Worm (Caenorhabditis elegans): ENCODE results near the gene flp-3.

DNA sequence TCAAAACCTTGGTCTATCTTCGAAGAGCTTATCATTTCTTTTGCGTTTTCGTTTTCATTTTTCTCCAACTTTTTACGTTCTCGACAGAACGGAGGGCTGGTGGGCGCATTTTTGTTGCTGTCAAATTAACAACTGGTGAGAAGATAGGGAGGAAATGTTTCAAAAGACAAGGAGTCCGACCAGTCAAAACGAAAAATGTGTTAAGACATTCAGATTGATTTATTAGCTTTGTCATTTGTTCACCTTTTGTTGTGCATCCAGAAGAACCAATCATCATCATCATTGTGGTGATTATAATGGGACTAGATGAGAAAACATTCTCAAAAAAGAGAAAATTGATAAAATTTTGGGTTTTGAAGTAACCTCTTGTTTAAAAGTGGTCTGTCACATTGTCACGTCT lies 37.4 kb upstream of the flp-3 start:
- TF ChIP-seq blmp-1 (tag; optimal IDR thresholded peaks at IDR 0.05) (no peak), elt-1 (tag; optimal IDR thresholded peaks at IDR 0.05; ENCODE audit: borderline replicate concordance, insufficient read depth) (no peak), snpc-4 (tag; optimal IDR thresholded peaks at IDR 0.05) (no peak), ces-1 (GFP tag; optimal IDR thresholded peaks at IDR 0.05) (no peak)

Measured in whole organism, mixed stage, embryonic.